Fruit fly (Drosophila melanogaster) whole organism, embryonic: Measurements from ENCODE around the gene yellow-f2.

Experiments used
- Adf1 ChIP-seq: fragments of 200-800 bp; sonication (Bioruptor generic); IDR thresholded peaks from 2 replicates; pipeline ENCODE4 v1.3.6; 2022; ENCODE audit warnings: missing biosample characterization, missing genetic modification characterization
- Antp ChIP-seq: fragments of 200-800 bp; sonication (Bioruptor generic); optimal IDR thresholded peaks from 3 replicates; lab custom pipeline; 2016; ENCODE audit warnings: missing biosample characterization, missing genetic modification characterization
- B-H2 ChIP-seq: fragments of 200-800 bp; sonication (Bioruptor generic); optimal IDR thresholded peaks from 2 replicates; lab custom pipeline; 2018; ENCODE audit warnings: missing biosample characterization, mild to moderate bottlenecking, missing genetic modification characterization
- CG11398 ChIP-seq: fragments of 200-800 bp; sonication (Bioruptor generic); optimal IDR thresholded peaks from 2 replicates; lab custom pipeline; 2016; ENCODE audit warnings: missing biosample characterization, missing genetic modification characterization
- CG1603 ChIP-seq: fragments of 200-800 bp; sonication (Bioruptor generic); optimal IDR thresholded peaks from 2 replicates; lab custom pipeline; 2019; ENCODE audit warnings: missing biosample characterization, mild to moderate bottlenecking, missing genetic modification characterization, moderate library complexity
- CG17802 ChIP-seq: fragments of 200-800 bp; sonication (Bioruptor generic); optimal IDR thresholded peaks from 2 replicates; lab custom pipeline; 2018; ENCODE audit warnings: missing biosample characterization, mild to moderate bottlenecking, missing genetic modification characterization, moderate library complexity
- CG18262 ChIP-seq: fragments of 200-800 bp; optimal IDR thresholded peaks from 3 replicates; lab custom pipeline; 2019; ENCODE audit warnings: missing biosample characterization, mild to moderate bottlenecking, missing genetic modification characterization, moderate library complexity
- CG31224 ChIP-seq: fragments of 200-800 bp; sonication (Bioruptor generic); IDR thresholded peaks from 2 replicates; pipeline ENCODE4 v1.3.6; 2022; ENCODE audit warnings: missing biosample characterization, missing genetic modification characterization
- CG3163 ChIP-seq: fragments of 200-800 bp; sonication (Bioruptor generic); optimal IDR thresholded peaks from 3 replicates; lab custom pipeline; 2016; ENCODE audit warnings: missing biosample characterization, missing genetic modification characterization
- CG32532 ChIP-seq: fragments of 200-800 bp; sonication (Bioruptor generic); IDR thresholded peaks from 2 replicates; pipeline ENCODE4 v1.3.6; 2022; ENCODE audit warnings: missing biosample characterization, missing genetic modification characterization
- CG32767 ChIP-seq: fragments of 200-800 bp; sonication (Bioruptor generic); IDR thresholded peaks from 2 replicates; pipeline ENCODE4 v1.3.6; 2022; ENCODE audit warnings: missing biosample characterization, missing genetic modification characterization
- CG32772 ChIP-seq: fragments of 200-800 bp; sonication (Bioruptor generic); IDR thresholded peaks from 2 replicates; pipeline ENCODE4 v1.3.6; 2022; ENCODE audit warnings: missing biosample characterization, missing genetic modification characterization
- CG7556 ChIP-seq: fragments of 200-800 bp; sonication (Bioruptor generic); optimal IDR thresholded peaks from 2 replicates; lab custom pipeline; 2017; ENCODE audit warnings: missing biosample characterization, mild to moderate bottlenecking, missing genetic modification characterization
- CG8281 ChIP-seq: fragments of 200-800 bp; sonication (Bioruptor generic); optimal IDR thresholded peaks from 2 replicates; lab custom pipeline; 2018; ENCODE audit warnings: missing biosample characterization, mild to moderate bottlenecking, missing genetic modification characterization, moderate library complexity
- CG8388 ChIP-seq: fragments of 200-800 bp; sonication (Bioruptor generic); optimal IDR thresholded peaks from 2 replicates; lab custom pipeline; 2019; ENCODE audit warnings: missing biosample characterization, mild to moderate bottlenecking, missing genetic modification characterization, moderate library complexity
- CG8478 ChIP-seq: fragments of >200 bp; optimal IDR thresholded peaks from 2 replicates; lab custom pipeline; 2018
- CG8765 ChIP-seq: fragments of 200-800 bp; sonication (Bioruptor generic); IDR thresholded peaks from 2 replicates; pipeline ENCODE4 v1.3.6; 2022; ENCODE audit warnings: missing biosample characterization, missing genetic modification characterization
- CG9797 ChIP-seq: fragments of 200-800 bp; sonication (Bioruptor generic); optimal IDR thresholded peaks from 3 replicates; lab custom pipeline; 2018; ENCODE audit warnings: missing biosample characterization, mild to moderate bottlenecking, missing genetic modification characterization
- CHES-1-like ChIP-seq: fragments of 200-800 bp; sonication (Bioruptor generic); optimal IDR thresholded peaks from 2 replicates; lab custom pipeline; 2016; ENCODE audit warnings: missing biosample characterization, missing genetic modification characterization
- Doc3 ChIP-seq: fragments of 200-800 bp; sonication (Bioruptor generic); IDR thresholded peaks from 3 replicates; pipeline ENCODE4 v1.3.6; 2022; ENCODE audit warnings: missing biosample characterization, missing genetic modification characterization; ENCODE audit not compliant: partially characterized antibody
- Lpt ChIP-seq: fragments of >200 bp; optimal IDR thresholded peaks from 2 replicates; lab custom pipeline; 2018; ENCODE audit warnings: missing biosample characterization, missing genetic modification characterization
- bbx ChIP-seq: fragments of 200-800 bp; sonication (Bioruptor generic); IDR thresholded peaks from 2 replicates; pipeline ENCODE4 v1.3.6; 2022; ENCODE audit warnings: missing biosample characterization, missing genetic modification characterization; ENCODE audit not compliant: partially characterized antibody
- bcd ChIP-seq: fragments of 200-800 bp; sonication (Bioruptor generic); optimal IDR thresholded peaks from 2 replicates; lab custom pipeline; 2017; ENCODE audit warnings: missing biosample characterization, mild to moderate bottlenecking, missing genetic modification characterization
- chinmo ChIP-seq: fragments of 200-800 bp; sonication (Bioruptor generic); IDR thresholded peaks from 4 replicates; pipeline ENCODE4 v1.3.6; 2022; ENCODE audit warnings: missing biosample characterization, missing genetic modification characterization; ENCODE audit not compliant: partially characterized antibody
- crp ChIP-seq, 2 experiments: fragments of 200-800 bp; sonication (Bioruptor generic); optimal IDR thresholded peaks; 2 replicates in 1 of 2; 3 replicates in 1 of 2; lab custom pipeline; 2017; ENCODE audit warnings: missing biosample characterization in 2 of 2, missing genetic modification characterization in 2 of 2, mild to moderate bottlenecking in 1 of 2, moderate library complexity in 1 of 2
- cwo ChIP-seq: fragments of 200-800 bp; sonication (Bioruptor generic); optimal IDR thresholded peaks from 3 replicates; lab custom pipeline; 2017; ENCODE audit warnings: missing biosample characterization, missing genetic modification characterization, mild to moderate bottlenecking, moderate library complexity, missing genetic modification reagents
- dan ChIP-seq: fragments of 200-800 bp; sonication (Bioruptor generic); IDR thresholded peaks from 2 replicates; pipeline ENCODE4 v1.3.6; 2022; ENCODE audit warnings: missing biosample characterization, missing genetic modification characterization
- dysf ChIP-seq: fragments of 200-800 bp; sonication (Bioruptor generic); IDR thresholded peaks from 3 replicates; pipeline ENCODE4 v1.3.6; 2022; ENCODE audit warnings: missing biosample characterization, missing genetic modification characterization
- ewg ChIP-seq: fragments of 200-800 bp; sonication (Bioruptor generic); optimal IDR thresholded peaks from 3 replicates; lab custom pipeline; 2017; ENCODE audit warnings: mild to moderate bottlenecking, missing biosample characterization, missing genetic modification reagents, missing genetic modification characterization
- gsb ChIP-seq: fragments of 200-800 bp; sonication (Bioruptor generic); IDR thresholded peaks from 2 replicates; pipeline ENCODE4 v1.3.6; 2022; ENCODE audit warnings: missing biosample characterization, missing genetic modification characterization
- her ChIP-seq: fragments of 200-800 bp; sonication (Bioruptor generic); optimal IDR thresholded peaks from 2 replicates; lab custom pipeline; 2016; ENCODE audit warnings: missing biosample characterization, missing genetic modification characterization
- insv ChIP-seq, 2 experiments: fragments of 200-800 bp; sonication (Bioruptor generic); optimal IDR thresholded peaks; 3 replicates each; lab custom pipeline; 2016 to 2018; ENCODE audit warnings: missing biosample characterization in 2 of 2, missing genetic modification characterization in 2 of 2
- inv ChIP-seq: fragments of 200-800 bp; sonication (Bioruptor generic); IDR thresholded peaks from 2 replicates; pipeline ENCODE4 v1.3.6; 2022; ENCODE audit warnings: missing biosample characterization, missing genetic modification characterization; ENCODE audit not compliant: partially characterized antibody
- lmd ChIP-seq: fragments of 200-800 bp; sonication (Bioruptor generic); IDR thresholded peaks from 2 replicates; pipeline ENCODE4 v1.3.6; 2022; ENCODE audit warnings: missing biosample characterization, missing genetic modification characterization
- lov ChIP-seq, 2 experiments: fragments of 200-800 bp in 1 of 2; fragments of >200 bp in 1 of 2; sonication (Bioruptor generic) in 1 of 2; IDR thresholded peaks in 1 of 2; optimal IDR thresholded peaks in 1 of 2; 2 replicates in 1 of 2; 3 replicates in 1 of 2; pipeline versions ENCODE4 v1.3.6 to Lab custom; 2017 to 2022; ENCODE audit warnings: missing biosample characterization in 1 of 2, missing genetic modification characterization in 1 of 2
- mirr ChIP-seq: fragments of 200-800 bp; sonication (Bioruptor generic); optimal IDR thresholded peaks from 3 replicates; lab custom pipeline; 2018; ENCODE audit warnings: missing biosample characterization, mild to moderate bottlenecking, missing genetic modification characterization
- odd ChIP-seq: fragments of 200-800 bp; sonication (Bioruptor generic); optimal IDR thresholded peaks from 2 replicates; lab custom pipeline; 2017; ENCODE audit warnings: missing biosample characterization, mild to moderate bottlenecking, missing genetic modification characterization
- pan ChIP-seq, 4 experiments: fragments of >200 bp in 3 of 4; fragments of 200-800 bp in 1 of 4; sonication (Bioruptor generic) in 1 of 4; optimal IDR thresholded peaks in 3 of 4; IDR thresholded peaks in 1 of 4; 2 replicates each; pipeline versions ENCODE4 v1.3.6 to Lab custom; 2017 to 2022; ENCODE audit warnings: missing biosample characterization in 2 of 4, missing genetic modification characterization in 2 of 4, mixed read lengths in 1 of 4
- pros ChIP-seq: fragments of 200-800 bp; sonication (Bioruptor generic); optimal IDR thresholded peaks from 3 replicates; lab custom pipeline; 2019; ENCODE audit warnings: missing biosample characterization, mild to moderate bottlenecking, missing genetic modification characterization, moderate library complexity
- pum ChIP-seq: fragments of 200-800 bp; sonication (Bioruptor generic); optimal IDR thresholded peaks from 2 replicates; lab custom pipeline; 2016; ENCODE audit warnings: missing biosample characterization, missing genetic modification characterization
- salm ChIP-seq: fragments of 200-800 bp; sonication (Bioruptor generic); optimal IDR thresholded peaks from 2 replicates; lab custom pipeline; 2018; ENCODE audit warnings: missing biosample characterization, mild to moderate bottlenecking, missing genetic modification characterization
- sc ChIP-seq, 3 experiments: fragments of >200 bp in 2 of 3; fragments of 200-800 bp in 1 of 3; sonication (Bioruptor generic) in 1 of 3; optimal IDR thresholded peaks; 2 replicates in 2 of 3; 3 replicates in 1 of 3; lab custom pipeline; 2017; ENCODE audit warnings: mild to moderate bottlenecking in 1 of 3, missing biosample characterization in 1 of 3, missing genetic modification characterization in 1 of 3, missing genetic modification reagents in 1 of 3
- so ChIP-seq: fragments of 200-800 bp; sonication (Bioruptor generic); IDR thresholded peaks from 3 replicates; pipeline ENCODE4 v1.3.6; 2022; ENCODE audit warnings: missing biosample characterization, missing genetic modification characterization
- tap ChIP-seq: fragments of 200-800 bp; optimal IDR thresholded peaks from 3 replicates; lab custom pipeline; 2019; ENCODE audit warnings: missing biosample characterization, mild to moderate bottlenecking, missing genetic modification characterization, moderate library complexity
- unpg ChIP-seq: fragments of 200-800 bp; sonication (Bioruptor generic); optimal IDR thresholded peaks from 3 replicates; lab custom pipeline; 2018; ENCODE audit warnings: missing biosample characterization, mild to moderate bottlenecking, missing genetic modification characterization, moderate library complexity
- wdn ChIP-seq: fragments of 200-800 bp; sonication (Bioruptor generic); IDR thresholded peaks from 2 replicates; pipeline ENCODE4 v1.3.6; 2022; ENCODE audit warnings: missing biosample characterization, missing genetic modification characterization

yellow-f2 gene

dm6 chr3R:13015811-13016766 is 21.1 kb upstream of the yellow-f2 start (continued):
- TF ChIP-seq cwo (GFP tag; lab: Kevin White, UChicago): no peak
- TF ChIP-seq pum (GFP tag; lab: Kevin White, UChicago): no peak
- TF ChIP-seq ewg: peak; percentile 78
- TF ChIP-seq CG8281: no peak
- no peak for TF ChIP-seq pan (optimal IDR thresholded peaks at IDR 0.05; lab: Kevin White, UChicago)
- peak in 1 of 2 experiments; percentile 4 for TF ChIP-seq pan (GFP tag; optimal IDR thresholded peaks at IDR 0.05 in 1 of 2, IDR thresholded peaks at IDR 0.05 in 1 of 2)
- TF ChIP-seq CHES-1-like (GFP tag; lab: Kevin White, UChicago): peak; percentile 27
- no peak for TF ChIP-seq odd
- TF ChIP-seq lmd (GFP tag; lab: Robert Waterston, UW): no peak; the same call in 1 of the 2 replicates
- peak; percentile 55 for TF ChIP-seq CG32532
- TF ChIP-seq CG18262 (tag; lab: Kevin White, UChicago): no peak
- TF ChIP-seq mirr (GFP tag; lab: Kevin White, UChicago): peak; percentile 31
- peak; percentile 10 for TF ChIP-seq CG11398
- no peak for TF ChIP-seq CG9797
- peak; percentile 25 for TF ChIP-seq CG7556 (GFP tag; lab: Kevin White, UChicago)
- TF ChIP-seq lov (optimal IDR thresholded peaks at IDR 0.05; lab: Kevin White, UChicago): no peak
- 0 out of 3 replicates have a peak, but pooled peaks have one; percentile 6 for TF ChIP-seq lov (GFP tag; IDR thresholded peaks at IDR 0.05; lab: Robert Waterston, UW)
- TF ChIP-seq CG31224: peak; percentile 59
- peak; percentile 32; the same call in 1 of the 2 replicates for TF ChIP-seq CG32772 (GFP tag; lab: Robert Waterston, UW)
- no peak for TF ChIP-seq wdn (GFP tag; lab: Robert Waterston, UW)
- no peak for TF ChIP-seq dan
- TF ChIP-seq bbx (GFP tag; lab: Robert Waterston, UW): peak; percentile 9; the same call in 1 of the 2 replicates
- no peak for TF ChIP-seq gsb
- 0 out of 3 replicates have a peak, but pooled peaks have one; percentile 7 for TF ChIP-seq so (GFP tag; lab: Robert Waterston, UW)
- TF ChIP-seq Lpt (GFP tag; lab: Kevin White, UChicago): peak; percentile 10
- no peak for TF ChIP-seq CG17802
- TF ChIP-seq her (GFP tag; lab: Kevin White, UChicago): no peak
- peak; percentile 0 for TF ChIP-seq bcd (GFP tag; lab: Kevin White, UChicago)
- peak; percentile 22; the same call in 1 of the 2 replicates for TF ChIP-seq CG8765 (GFP tag; lab: Robert Waterston, UW)
- 0 out of 2 replicates have a peak, but pooled peaks have one; percentile 14 for TF ChIP-seq CG32767 (GFP tag; lab: Robert Waterston, UW)
- peak; percentile 6 for TF ChIP-seq B-H2 (GFP tag; lab: Kevin White, UChicago)
- no peak for TF ChIP-seq crp (GFP tag; optimal IDR thresholded peaks at IDR 0.05; lab: Kevin White, UChicago)
- TF ChIP-seq tap (tag; lab: Kevin White, UChicago): no peak
- peak; percentile 64; the same call in 2 of the 4 replicates for TF ChIP-seq chinmo (GFP tag; lab: Robert Waterston, UW)
- TF ChIP-seq CG8388: no peak
- TF ChIP-seq Adf1 (GFP tag; lab: Robert Waterston, UW): peak; percentile 53
- TF ChIP-seq inv (GFP tag; lab: Robert Waterston, UW): no peak
- TF ChIP-seq CG8478: no peak
- no peak for TF ChIP-seq CG3163 (GFP tag; lab: Kevin White, UChicago)
- peak; percentile 29; the same call in 1 of the 3 replicates for TF ChIP-seq dysf (GFP tag; lab: Robert Waterston, UW)
- TF ChIP-seq unpg: no peak
- no peak for TF ChIP-seq salm (tag; lab: Kevin White, UChicago)
- no peak for TF ChIP-seq sc (optimal IDR thresholded peaks at IDR 0.05; lab: Kevin White, UChicago)
- TF ChIP-seq sc (GFP tag; optimal IDR thresholded peaks at IDR 0.05; lab: Kevin White, UChicago): no peak
- TF ChIP-seq insv (GFP tag; optimal IDR thresholded peaks at IDR 0.05; lab: Kevin White, UChicago): peak in 1 of 2 experiments; percentile 43
- no peak for TF ChIP-seq pros (GFP tag; lab: Kevin White, UChicago)
- no peak for TF ChIP-seq CG1603
- TF ChIP-seq Antp (GFP tag; lab: Kevin White, UChicago): no peak
- no peak for TF ChIP-seq Doc3 (GFP tag; lab: Robert Waterston, UW)
